Worm (Caenorhabditis elegans) whole organism, L1 larva: Measurements from ENCODE around the gene R13A1.3.

ENCODE experiments used
- C16A3.4 ChIP-seq: fragments of 150-350 bp; optimal IDR thresholded peaks from 2 replicates; lab custom pipeline; 2014; ENCODE audit warnings: missing biosample characterization, missing genetic modification characterization
- aha-1 ChIP-seq: fragments of 150-350 bp; optimal IDR thresholded peaks from 2 replicates; lab custom pipeline; 2014; ENCODE audit warnings: missing biosample characterization, missing genetic modification characterization
- alr-1 ChIP-seq: fragments of 200-800 bp; sonication (Bioruptor generic); optimal IDR thresholded peaks from 2 replicates; lab custom pipeline; 2018; ENCODE audit warnings: borderline replicate concordance, mild to moderate bottlenecking, missing genetic modification characterization, missing compliant biosample characterization
- ama-1 ChIP-seq: fragments of 150-350 bp; optimal IDR thresholded peaks from 2 replicates; lab custom pipeline; 2014
- blmp-1 ChIP-seq: fragments of 150-350 bp; optimal IDR thresholded peaks from 2 replicates; lab custom pipeline; 2014; ENCODE audit warnings: missing biosample characterization, missing genetic modification characterization
- ceh-8 ChIP-seq: fragments of 200-800 bp; sonication (Bioruptor generic); optimal IDR thresholded peaks from 2 replicates; lab custom pipeline; 2018; ENCODE audit warnings: mild to moderate bottlenecking, missing genetic modification characterization, moderate library complexity, missing compliant biosample characterization
- ceh-82 ChIP-seq, 3 experiments: fragments of 150-350 bp in 1 of 3; sonication (generic microtip) in 2 of 3; optimal IDR thresholded peaks; 2 replicates each; lab custom pipeline; 2014 to 2017; ENCODE audit warnings: missing biosample characterization in 3 of 3, missing genetic modification characterization in 3 of 3
- ces-1 ChIP-seq: fragments of 150-350 bp; optimal IDR thresholded peaks from 2 replicates; lab custom pipeline; 2014; ENCODE audit warnings: missing biosample characterization, missing genetic modification reagents, missing genetic modification characterization
- dpl-1 ChIP-seq, 3 experiments: fragments of 150-350 bp in 2 of 3; sonication (generic microtip) in 1 of 3; optimal IDR thresholded peaks; 2 replicates each; lab custom pipeline; 2014 to 2017; ENCODE audit warnings: missing biosample characterization in 3 of 3, missing genetic modification characterization in 3 of 3, missing genetic modification reagents in 3 of 3
- dsc-1 ChIP-seq: sonication (generic microtip); optimal IDR thresholded peaks from 2 replicates; lab custom pipeline; 2016; ENCODE audit warnings: mild to moderate bottlenecking, missing genetic modification characterization, missing compliant biosample characterization
- efl-1 ChIP-seq, 4 experiments: fragments of 150-350 bp; optimal IDR thresholded peaks in 3 of 4; peaks in 1 of 4; 1 replicate in 1 of 4; 2 replicates in 3 of 4; lab custom pipeline; 2014; ENCODE audit warnings: missing biosample characterization in 2 of 4, missing genetic modification characterization in 2 of 4, missing genetic modification reagents in 2 of 4
- egl-13 ChIP-seq: sonication (generic microtip); optimal IDR thresholded peaks from 2 replicates; lab custom pipeline; 2016; ENCODE audit warnings: missing genotype, missing genetic modification reagents, missing genetic modification characterization, missing compliant biosample characterization
- elt-2 ChIP-seq: sonication (generic microtip); optimal IDR thresholded peaks from 2 replicates; lab custom pipeline; 2016; ENCODE audit warnings: missing genetic modification characterization, mild to moderate bottlenecking, inconsistent platforms, missing compliant biosample characterization, missing genetic modification reagents
- elt-3 ChIP-seq, 6 experiments: fragments of 150-350 bp in 1 of 6; sonication (generic microtip); optimal IDR thresholded peaks; 2 replicates each; lab custom pipeline; 2017 to 2018; ENCODE audit warnings: missing biosample characterization in 6 of 6, missing genetic modification characterization in 6 of 6, inconsistent platforms in 1 of 6
- fkh-10 ChIP-seq: sonication (generic microtip); optimal IDR thresholded peaks from 2 replicates; lab custom pipeline; 2017; ENCODE audit warnings: missing biosample characterization, missing genetic modification reagents, missing genetic modification characterization
- grh-1 ChIP-seq: fragments of 200-800 bp; sonication (Bioruptor generic); IDR thresholded peaks from 2 replicates; pipeline ENCODE4 v1.3.6; 2022; ENCODE audit warnings: missing genetic modification reagents, missing genetic modification characterization, missing compliant biosample characterization
- hlh-17 ChIP-seq: fragments of 200-800 bp; sonication (Bioruptor generic); optimal IDR thresholded peaks from 2 replicates; lab custom pipeline; 2018; ENCODE audit warnings: missing genetic modification characterization, mild to moderate bottlenecking, missing compliant biosample characterization, moderate library complexity, borderline replicate concordance
- irx-1 ChIP-seq: sonication (generic microtip); optimal IDR thresholded peaks from 2 replicates; lab custom pipeline; 2016; ENCODE audit warnings: missing genetic modification characterization, missing compliant biosample characterization
- jun-1 ChIP-seq: fragments of 150-350 bp; optimal IDR thresholded peaks from 2 replicates; lab custom pipeline; 2014; ENCODE audit warnings: missing biosample characterization, missing genetic modification reagents, missing genetic modification characterization
- lin-39 ChIP-seq: fragments of 150-350 bp; optimal IDR thresholded peaks from 2 replicates; lab custom pipeline; 2014; ENCODE audit warnings: missing biosample characterization, missing genetic modification reagents, missing genetic modification characterization
- lir-3 ChIP-seq: sonication (generic microtip); optimal IDR thresholded peaks from 2 replicates; lab custom pipeline; 2016; ENCODE audit warnings: mild to moderate bottlenecking, missing genetic modification characterization, moderate library complexity, missing compliant biosample characterization; ENCODE audit not compliant: poor library complexity
- lsy-2 ChIP-seq, 2 experiments: fragments of 150-350 bp; optimal IDR thresholded peaks; 2 replicates each; lab custom pipeline; 2014; ENCODE audit warnings: missing biosample characterization in 2 of 2, missing genetic modification characterization in 2 of 2
- mdl-1 ChIP-seq, 2 experiments: fragments of 150-350 bp; optimal IDR thresholded peaks; 2 replicates each; lab custom pipeline; 2014 to 2017; ENCODE audit warnings: missing biosample characterization in 2 of 2, missing genetic modification characterization in 2 of 2, inconsistent platforms in 1 of 2
- mef-2 ChIP-seq: fragments of 150-350 bp; optimal IDR thresholded peaks from 2 replicates; lab custom pipeline; 2014; ENCODE audit warnings: missing biosample characterization, missing genetic modification characterization
- nhr-11 ChIP-seq: fragments of 150-350 bp; optimal IDR thresholded peaks from 2 replicates; lab custom pipeline; 2014; ENCODE audit warnings: missing biosample characterization, missing genetic modification characterization
- nhr-19 ChIP-seq: fragments of 200-800 bp; sonication (Bioruptor generic); conservative IDR thresholded peaks from 2 replicates; pipeline ENCODE4 v1.3.6; 2022; ENCODE audit warnings: missing genetic modification characterization, missing compliant biosample characterization
- nhr-28 ChIP-seq: fragments of 150-350 bp; optimal IDR thresholded peaks from 2 replicates; lab custom pipeline; 2014; ENCODE audit warnings: missing biosample characterization, missing genetic modification characterization
- nhr-71 ChIP-seq: sonication (generic microtip); optimal IDR thresholded peaks from 2 replicates; lab custom pipeline; 2016; ENCODE audit warnings: mild to moderate bottlenecking, missing genetic modification characterization, moderate library complexity, missing compliant biosample characterization
- nhr-84 ChIP-seq: sonication (generic microtip); optimal IDR thresholded peaks from 2 replicates; lab custom pipeline; 2017; ENCODE audit warnings: missing biosample characterization, missing genetic modification characterization
- nhr-90 ChIP-seq: sonication (generic microtip); optimal IDR thresholded peaks from 2 replicates; lab custom pipeline; 2016; ENCODE audit warnings: mild to moderate bottlenecking, missing genetic modification characterization, missing compliant biosample characterization; ENCODE audit not compliant: poor library complexity
- pag-3 ChIP-seq: sonication (generic microtip); optimal IDR thresholded peaks from 2 replicates; lab custom pipeline; 2017; ENCODE audit warnings: missing genetic modification characterization, mild to moderate bottlenecking, missing compliant biosample characterization, antibody characterized with exemption, borderline replicate concordance; ENCODE audit not compliant: insufficient read depth
- pqm-1 ChIP-seq: sonication (generic microtip); optimal IDR thresholded peaks from 3 replicates; lab custom pipeline; 2017; ENCODE audit warnings: missing biosample characterization, missing genetic modification characterization
- rnt-1 ChIP-seq: sonication (generic microtip); optimal IDR thresholded peaks from 2 replicates; lab custom pipeline; 2016; ENCODE audit warnings: mild to moderate bottlenecking, missing genetic modification characterization, moderate library complexity, missing compliant biosample characterization
- sup-37 ChIP-seq: fragments of 200-800 bp; sonication (Bioruptor generic); optimal IDR thresholded peaks from 2 replicates; lab custom pipeline; 2018; ENCODE audit warnings: mild to moderate bottlenecking, missing genetic modification characterization, missing compliant biosample characterization
- unc-30 ChIP-seq: sonication (generic microtip); optimal IDR thresholded peaks from 2 replicates; lab custom pipeline; 2017; ENCODE audit warnings: missing biosample characterization, missing genetic modification characterization
- ztf-4 ChIP-seq: fragments of 150-350 bp; optimal IDR thresholded peaks from 2 replicates; lab custom pipeline; 2014; ENCODE audit warnings: missing biosample characterization, missing genetic modification characterization

R13A1.3 gene

ce11 chrIV:7235382-7235917, 31.7 kb downstream of the R13A1.3 start (continued):
- TF ChIP-seq nhr-28 (tag; lab: Kevin White, UChicago) = no peak
- peak; percentile 85 for TF ChIP-seq elt-2 (tag; lab: Kevin White, UChicago)
- peak in 1 of 2 experiments; percentile 47 for TF ChIP-seq mdl-1 (tag; optimal IDR thresholded peaks at IDR 0.05; lab: Kevin White, UChicago)
- TF ChIP-seq nhr-19 (GFP tag; lab: Robert Waterston, UW) = peak; percentile 51
- no peak for TF ChIP-seq fkh-10 (GFP tag; lab: Kevin White, UChicago)
- TF ChIP-seq nhr-90 (tag; lab: Kevin White, UChicago) = no peak
- no peak for TF ChIP-seq pag-3
- no peak for TF ChIP-seq ces-1
- TF ChIP-seq ceh-82 (tag; optimal IDR thresholded peaks at IDR 0.05; lab: Kevin White, UChicago) = peak in 2 of 3 experiments; percentile 35 to 68
- no peak for TF ChIP-seq pqm-1
- peak; percentile 49 for TF ChIP-seq irx-1
- TF ChIP-seq efl-1 (optimal IDR thresholded peaks at IDR 0.05; lab: Kevin White, UChicago) = peak; percentile 39 to 53
- peak; percentile 2 to 83 for TF ChIP-seq efl-1 (GFP tag; optimal IDR thresholded peaks at IDR 0.05 in 1 of 2; lab: Kevin White, UChicago)
- TF ChIP-seq aha-1 (tag; lab: Kevin White, UChicago) = no peak
- TF ChIP-seq ztf-4 (tag; lab: Kevin White, UChicago) = no peak
- no peak for TF ChIP-seq C16A3.4 (tag; lab: Kevin White, UChicago)
- TF ChIP-seq grh-1 (GFP tag; lab: Robert Waterston, UW) = no peak
- TF ChIP-seq ama-1 (lab: Kevin White, UChicago) = no peak
- TF ChIP-seq dpl-1 (GFP tag; optimal IDR thresholded peaks at IDR 0.05; lab: Kevin White, UChicago) = peak; percentile 15 to 37 (median 18)
- TF ChIP-seq mef-2 (tag; lab: Kevin White, UChicago) = no peak
- TF ChIP-seq nhr-11 = no peak
- TF ChIP-seq egl-13 = peak; percentile 48
- peak; percentile 36 for TF ChIP-seq jun-1 (tag; lab: Kevin White, UChicago)
- TF ChIP-seq nhr-71 (tag; lab: Kevin White, UChicago) = peak; percentile 81
- no peak for TF ChIP-seq unc-30 (tag; lab: Kevin White, UChicago)
- no peak for TF ChIP-seq sup-37 (GFP tag; lab: Kevin White, UChicago)
- no peak for TF ChIP-seq hlh-17 (GFP tag; lab: Kevin White, UChicago)
- TF ChIP-seq dsc-1 = peak; percentile 53
- TF ChIP-seq lir-3 (tag; lab: Kevin White, UChicago) = no peak
- peak; percentile 76 for TF ChIP-seq rnt-1
- peak in 2 of 6 experiments; percentile 67 to 79 for TF ChIP-seq elt-3 (tag; optimal IDR thresholded peaks at IDR 0.05; lab: Kevin White, UChicago)
- no peak for TF ChIP-seq lin-39
- TF ChIP-seq nhr-84 = no peak
- TF ChIP-seq alr-1 (tag; lab: Kevin White, UChicago) = no peak

- TF ChIP-seq ceh-8 (GFP tag; lab: Kevin White, UChicago) (no peak), lsy-2 (tag; optimal IDR thresholded peaks at IDR 0.05; lab: Kevin White, UChicago) (peak in 1 of 2 experiments; percentile 23), blmp-1 (peak; percentile 66)
These were observed 32.5 kb downstream of the R13A1.3 start for ce11 chrIV:7236248-7236772.

- TF ChIP-seq elt-2 (tag; lab: Kevin White, UChicago) (peak; percentile 4), blmp-1 (no peak), jun-1 (tag; lab: Kevin White, UChicago) (no peak), nhr-11 (no peak), rnt-1 (no peak), pqm-1 (no peak)
These were observed 33.9 kb downstream of the R13A1.3 start, which contains the start of gene elo-3 for ce11 chrIV:7237668-7238214. Gene elo-3, plus strand, starts transcription at chrIV:7237718.
